Fruit fly (Drosophila melanogaster) whole organism, embryonic: ENCODE measurements around the gene CG32040.

Source experiments
- Bteb2 ChIP-seq: fragments of 200-800 bp; sonication (Bioruptor generic); optimal IDR thresholded peaks from 2 replicates; lab custom pipeline; 2016; ENCODE audit warnings: missing biosample characterization, missing genetic modification characterization
- CG10274 ChIP-seq: fragments of 200-800 bp; sonication (Bioruptor generic); optimal IDR thresholded peaks from 3 replicates; lab custom pipeline; 2017; ENCODE audit warnings: missing biosample characterization, mild to moderate bottlenecking, missing genetic modification characterization
- CG13424 ChIP-seq: fragments of 200-800 bp; sonication (Bioruptor generic); optimal IDR thresholded peaks from 2 replicates; lab custom pipeline; 2019; ENCODE audit warnings: missing biosample characterization, mild to moderate bottlenecking, missing genetic modification characterization, moderate library complexity
- CG13775 ChIP-seq: fragments of 200-800 bp; sonication (Bioruptor generic); optimal IDR thresholded peaks from 3 replicates; lab custom pipeline; 2017; ENCODE audit warnings: missing biosample characterization, mild to moderate bottlenecking, missing genetic modification characterization
- CG13894 ChIP-seq: fragments of 200-800 bp; sonication (Bioruptor generic); optimal IDR thresholded peaks from 3 replicates; lab custom pipeline; 2018; ENCODE audit warnings: missing biosample characterization, mild to moderate bottlenecking, missing genetic modification characterization, moderate library complexity
- CG14710 ChIP-seq: fragments of 200-800 bp; sonication (Bioruptor generic); optimal IDR thresholded peaks from 3 replicates; lab custom pipeline; 2019; ENCODE audit warnings: missing biosample characterization, mild to moderate bottlenecking, missing genetic modification characterization, moderate library complexity
- CG15514 ChIP-seq: fragments of 200-800 bp; sonication (Bioruptor generic); optimal IDR thresholded peaks from 3 replicates; lab custom pipeline; 2017; ENCODE audit warnings: missing biosample characterization, missing genetic modification characterization, mild to moderate bottlenecking, moderate library complexity, missing genetic modification reagents
- CG1647 ChIP-seq: fragments of 200-800 bp; sonication (Bioruptor generic); optimal IDR thresholded peaks from 3 replicates; lab custom pipeline; 2016; ENCODE audit warnings: missing biosample characterization, missing genetic modification characterization
- CG18619 ChIP-seq: fragments of 200-800 bp; sonication (Bioruptor generic); optimal IDR thresholded peaks from 3 replicates; lab custom pipeline; 2017; ENCODE audit warnings: missing biosample characterization, mild to moderate bottlenecking, missing genetic modification characterization
- CG2875 ChIP-seq: fragments of 200-800 bp; sonication (Bioruptor generic); optimal IDR thresholded peaks from 2 replicates; lab custom pipeline; 2017; ENCODE audit warnings: missing biosample characterization, mild to moderate bottlenecking, missing genetic modification characterization, missing genetic modification reagents
- CG30431 ChIP-seq: fragments of 200-800 bp; sonication (Bioruptor generic); optimal IDR thresholded peaks from 2 replicates; lab custom pipeline; 2017; ENCODE audit warnings: missing biosample characterization, missing genetic modification characterization
- CG31441 ChIP-seq: fragments of 200-800 bp; sonication (Bioruptor generic); IDR thresholded peaks from 2 replicates; pipeline ENCODE4 v1.3.6; 2022; ENCODE audit warnings: missing biosample characterization, missing genetic modification characterization
- CG34422 ChIP-seq: fragments of 200-800 bp; sonication (Bioruptor generic); IDR thresholded peaks from 3 replicates; pipeline ENCODE4 v1.3.6; 2022; ENCODE audit warnings: missing biosample characterization, missing genetic modification characterization
- CG3838 ChIP-seq: fragments of 200-800 bp; sonication (Bioruptor generic); optimal IDR thresholded peaks from 3 replicates; lab custom pipeline; 2016; ENCODE audit warnings: missing biosample characterization, missing genetic modification characterization
- CG42726 ChIP-seq: fragments of 200-800 bp; sonication (Bioruptor generic); IDR thresholded peaks from 2 replicates; pipeline ENCODE4 v1.3.6; 2022; ENCODE audit warnings: missing biosample characterization, missing genetic modification characterization; ENCODE audit not compliant: partially characterized antibody
- CG4617 ChIP-seq: fragments of 200-800 bp; sonication (Bioruptor generic); optimal IDR thresholded peaks from 3 replicates; lab custom pipeline; 2016; ENCODE audit warnings: missing biosample characterization, missing genetic modification characterization, borderline replicate concordance
- CG6689 ChIP-seq: fragments of 200-800 bp; sonication (Bioruptor generic); IDR thresholded peaks from 2 replicates; pipeline ENCODE4 v1.3.6; 2022; ENCODE audit warnings: missing biosample characterization, missing genetic modification characterization
- CG7745 ChIP-seq: fragments of 200-800 bp; sonication (Bioruptor generic); optimal IDR thresholded peaks from 2 replicates; lab custom pipeline; 2018; ENCODE audit warnings: missing biosample characterization, mild to moderate bottlenecking, missing genetic modification characterization, moderate library complexity
- CG8944 ChIP-seq: fragments of 200-800 bp; sonication (Bioruptor generic); optimal IDR thresholded peaks from 3 replicates; lab custom pipeline; 2016; ENCODE audit warnings: missing biosample characterization, missing genetic modification characterization
- CTCF ChIP-seq: fragments of 200-800 bp; sonication (Bioruptor generic); optimal IDR thresholded peaks from 2 replicates; lab custom pipeline; 2017; ENCODE audit warnings: missing biosample characterization, mild to moderate bottlenecking, missing genetic modification characterization, moderate library complexity
- CrebB ChIP-seq: fragments of 200-800 bp; sonication (Bioruptor generic); optimal IDR thresholded peaks from 3 replicates; lab custom pipeline; 2018; ENCODE audit warnings: missing biosample characterization, mild to moderate bottlenecking, missing genetic modification characterization
- Drgx ChIP-seq: fragments of 200-800 bp; sonication (Bioruptor generic); IDR thresholded peaks from 2 replicates; pipeline ENCODE4 v1.3.6; 2022; ENCODE audit warnings: missing biosample characterization, missing genetic modification characterization
- Ets97D ChIP-seq: fragments of 200-800 bp; sonication (Bioruptor generic); optimal IDR thresholded peaks from 3 replicates; lab custom pipeline; 2016; ENCODE audit warnings: missing biosample characterization, missing genetic modification characterization
- Fer1 ChIP-seq: fragments of 200-800 bp; sonication (Bioruptor generic); optimal IDR thresholded peaks from 2 replicates; lab custom pipeline; 2017; ENCODE audit warnings: missing biosample characterization, mild to moderate bottlenecking, missing genetic modification characterization
- Hmr ChIP-seq: fragments of 200-800 bp; sonication (Bioruptor generic); optimal IDR thresholded peaks from 3 replicates; lab custom pipeline; 2017; ENCODE audit warnings: mild to moderate bottlenecking, missing biosample characterization, missing genetic modification reagents, missing genetic modification characterization
- Hr51 ChIP-seq, 2 experiments: fragments of 200-800 bp; sonication (Bioruptor generic); optimal IDR thresholded peaks; 2 replicates in 1 of 2; 3 replicates in 1 of 2; lab custom pipeline; 2016 to 2018; ENCODE audit warnings: missing biosample characterization in 2 of 2, missing genetic modification characterization in 2 of 2, mild to moderate bottlenecking in 1 of 2, moderate library complexity in 1 of 2
- Mes4 ChIP-seq: fragments of 200-800 bp; sonication (Bioruptor generic); optimal IDR thresholded peaks from 2 replicates; lab custom pipeline; 2016; ENCODE audit warnings: missing biosample characterization, missing genetic modification characterization
- NfI ChIP-seq: fragments of 200-800 bp; sonication (Bioruptor generic); optimal IDR thresholded peaks from 3 replicates; lab custom pipeline; 2018; ENCODE audit warnings: missing biosample characterization, mild to moderate bottlenecking, missing genetic modification characterization, moderate library complexity
- Sox102F ChIP-seq: fragments of 200-800 bp; sonication (Bioruptor generic); optimal IDR thresholded peaks from 2 replicates; lab custom pipeline; 2018; ENCODE audit warnings: missing biosample characterization, mild to moderate bottlenecking, missing genetic modification characterization, moderate library complexity
- Ssrp ChIP-seq: fragments of 200-800 bp; sonication (Bioruptor generic); optimal IDR thresholded peaks from 2 replicates; lab custom pipeline; 2018; ENCODE audit warnings: missing biosample characterization, mild to moderate bottlenecking, missing genetic modification characterization, moderate library complexity
- Taf1 ChIP-seq: fragments of 200-800 bp; sonication (Bioruptor generic); IDR thresholded peaks from 2 replicates; pipeline ENCODE4 v1.3.6; 2022; ENCODE audit warnings: missing biosample characterization, missing genetic modification characterization
- al ChIP-seq: fragments of 200-800 bp; sonication (Bioruptor generic); IDR thresholded peaks from 2 replicates; pipeline ENCODE4 v1.3.6; 2022; ENCODE audit warnings: missing biosample characterization, missing genetic modification characterization
- amos ChIP-seq: fragments of 200-800 bp; sonication (Bioruptor generic); IDR thresholded peaks from 2 replicates; pipeline ENCODE4 v1.3.6; 2022; ENCODE audit warnings: missing biosample characterization, missing genetic modification characterization; ENCODE audit not compliant: partially characterized antibody
- bcd ChIP-seq: fragments of 200-800 bp; sonication (Bioruptor generic); optimal IDR thresholded peaks from 2 replicates; lab custom pipeline; 2017; ENCODE audit warnings: missing biosample characterization, mild to moderate bottlenecking, missing genetic modification characterization
- chn ChIP-seq: fragments of 200-800 bp; sonication (Bioruptor generic); optimal IDR thresholded peaks from 2 replicates; lab custom pipeline; 2016; ENCODE audit warnings: missing biosample characterization, missing genetic modification characterization
- dati ChIP-seq: fragments of 200-800 bp; sonication (Bioruptor generic); IDR thresholded peaks from 2 replicates; pipeline ENCODE4 v1.3.6; 2022; ENCODE audit warnings: missing biosample characterization, missing genetic modification characterization
- dimm ChIP-seq: fragments of 200-800 bp; sonication (Bioruptor generic); IDR thresholded peaks from 2 replicates; pipeline ENCODE4 v1.3.6; 2022; ENCODE audit warnings: missing biosample characterization, missing genetic modification characterization
- eyg ChIP-seq: fragments of 200-800 bp; sonication (Bioruptor generic); optimal IDR thresholded peaks from 3 replicates; lab custom pipeline; 2016; ENCODE audit warnings: missing biosample characterization, missing genetic modification characterization
- fd64A ChIP-seq: fragments of 200-800 bp; sonication (Bioruptor generic); optimal IDR thresholded peaks from 3 replicates; lab custom pipeline; 2018; ENCODE audit warnings: missing biosample characterization, mild to moderate bottlenecking, missing genetic modification characterization
- fd96Cb ChIP-seq: fragments of 200-800 bp; sonication (Bioruptor generic); optimal IDR thresholded peaks from 2 replicates; lab custom pipeline; 2018; ENCODE audit warnings: missing biosample characterization, mild to moderate bottlenecking, missing genetic modification characterization, moderate library complexity
- grn ChIP-seq: fragments of 200-800 bp; sonication (Bioruptor generic); optimal IDR thresholded peaks from 3 replicates; lab custom pipeline; 2017; ENCODE audit warnings: missing biosample characterization, missing genetic modification characterization
- jigr1 ChIP-seq: fragments of 200-800 bp; sonication (Bioruptor generic); IDR thresholded peaks from 3 replicates; pipeline ENCODE4 v1.3.6; 2022; ENCODE audit warnings: missing biosample characterization, missing genetic modification characterization
- kah ChIP-seq: fragments of 200-800 bp; sonication (Bioruptor generic); optimal IDR thresholded peaks from 2 replicates; lab custom pipeline; 2018; ENCODE audit warnings: missing biosample characterization, mild to moderate bottlenecking, missing genetic modification characterization
- lilli ChIP-seq: fragments of 200-800 bp; sonication (Bioruptor generic); optimal IDR thresholded peaks from 3 replicates; lab custom pipeline; 2016; ENCODE audit warnings: missing biosample characterization, missing genetic modification characterization
- lov ChIP-seq, 2 experiments: fragments of 200-800 bp in 1 of 2; fragments of >200 bp in 1 of 2; sonication (Bioruptor generic) in 1 of 2; IDR thresholded peaks in 1 of 2; optimal IDR thresholded peaks in 1 of 2; 2 replicates in 1 of 2; 3 replicates in 1 of 2; pipeline versions ENCODE4 v1.3.6 to Lab custom; 2017 to 2022; ENCODE audit warnings: missing biosample characterization in 1 of 2, missing genetic modification characterization in 1 of 2
- odd ChIP-seq: fragments of 200-800 bp; sonication (Bioruptor generic); optimal IDR thresholded peaks from 2 replicates; lab custom pipeline; 2017; ENCODE audit warnings: missing biosample characterization, mild to moderate bottlenecking, missing genetic modification characterization
- sens ChIP-seq: fragments of 200-800 bp; sonication (Bioruptor generic); peaks from one replicate; lab custom pipeline; 2016; ENCODE audit warnings: missing biosample characterization, missing genetic modification characterization
- so ChIP-seq: fragments of 200-800 bp; sonication (Bioruptor generic); IDR thresholded peaks from 3 replicates; pipeline ENCODE4 v1.3.6; 2022; ENCODE audit warnings: missing biosample characterization, missing genetic modification characterization
- sob ChIP-seq: fragments of 200-800 bp; sonication (Bioruptor generic); IDR thresholded peaks from 2 replicates; pipeline ENCODE4 v1.3.6; 2022; ENCODE audit warnings: missing biosample characterization, missing genetic modification characterization
- stwl ChIP-seq: fragments of 200-800 bp; sonication (Bioruptor generic); optimal IDR thresholded peaks from 3 replicates; lab custom pipeline; 2018; ENCODE audit warnings: missing biosample characterization, mild to moderate bottlenecking, missing genetic modification characterization, moderate library complexity
- toy ChIP-seq: fragments of 200-800 bp; sonication (Bioruptor generic); IDR thresholded peaks from 2 replicates; pipeline ENCODE4 v1.3.6; 2022; ENCODE audit warnings: missing biosample characterization, missing genetic modification characterization
- wdn ChIP-seq: fragments of 200-800 bp; sonication (Bioruptor generic); IDR thresholded peaks from 2 replicates; pipeline ENCODE4 v1.3.6; 2022; ENCODE audit warnings: missing biosample characterization, missing genetic modification characterization

CG32040 gene

DNA sequence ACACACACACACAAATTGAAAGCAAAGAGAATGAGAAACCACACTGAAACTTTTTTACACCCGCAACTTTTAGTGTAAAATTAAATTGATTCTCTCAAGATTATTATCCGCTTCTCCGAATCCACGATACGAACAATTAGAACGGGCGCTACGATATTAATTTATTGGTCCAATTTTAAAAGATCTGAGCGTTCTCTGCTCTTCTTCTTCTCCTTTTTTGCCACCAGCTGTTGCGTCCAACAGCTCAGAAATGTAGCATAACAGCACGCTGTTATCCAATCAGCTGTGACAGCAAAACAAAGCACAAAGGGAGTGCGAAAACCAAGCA, 4.8 kb downstream of the CG32040 start, which contains the start of the genes UGP and Svip (continued):
- TF ChIP-seq NfI, result peak; percentile 11
- TF ChIP-seq kah (GFP tag; lab: Kevin White, UChicago), result no peak
- TF ChIP-seq CG42726, result no peak
- TF ChIP-seq fd96Cb (tag; lab: Kevin White, UChicago), result no peak
- no peak for TF ChIP-seq Fer1 (GFP tag; lab: Kevin White, UChicago)
- TF ChIP-seq CG18619, result no peak
- TF ChIP-seq dimm (GFP tag; lab: Robert Waterston, UW), result no peak
- no peak for TF ChIP-seq eyg
- no peak for TF ChIP-seq grn (GFP tag; lab: Kevin White, UChicago)
- TF ChIP-seq Drgx (GFP tag; lab: Robert Waterston, UW), result peak; percentile 65; the same call in 1 of the 2 replicates
- no peak for TF ChIP-seq CTCF (GFP tag; lab: Kevin White, UChicago)
- no peak for TF ChIP-seq CG31441
- no peak for TF ChIP-seq Ssrp (tag; lab: Kevin White, UChicago)
- TF ChIP-seq CG2875, result no peak
- peak; percentile 54 for TF ChIP-seq sens
- TF ChIP-seq CG6689 (GFP tag; lab: Robert Waterston, UW), result no peak
- TF ChIP-seq dati, result no peak
- TF ChIP-seq amos (GFP tag; lab: Robert Waterston, UW), result no peak
- no peak for TF ChIP-seq odd
- TF ChIP-seq al (GFP tag; lab: Robert Waterston, UW), result no peak
- no peak for TF ChIP-seq CG13894 (tag; lab: Kevin White, UChicago)
- no peak for TF ChIP-seq sob
- no peak for TF ChIP-seq fd64A (GFP tag; lab: Kevin White, UChicago)
- no peak for TF ChIP-seq jigr1
- TF ChIP-seq CG4617 (GFP tag; lab: Kevin White, UChicago), result peak; percentile 52
- no peak for TF ChIP-seq wdn (GFP tag; lab: Robert Waterston, UW)
- TF ChIP-seq CrebB, result no peak
- TF ChIP-seq lilli (GFP tag; lab: Kevin White, UChicago), result peak; percentile 3
- TF ChIP-seq lov (optimal IDR thresholded peaks at IDR 0.05; lab: Kevin White, UChicago), result no peak
- no peak for TF ChIP-seq lov (GFP tag; IDR thresholded peaks at IDR 0.05; lab: Robert Waterston, UW)
- TF ChIP-seq CG3838 (GFP tag; lab: Kevin White, UChicago), result no peak
- TF ChIP-seq CG30431, result no peak
- peak; percentile 48; the same call in 1 of the 3 replicates for TF ChIP-seq CG34422 (GFP tag; lab: Robert Waterston, UW)
- TF ChIP-seq toy (GFP tag; lab: Robert Waterston, UW), result no peak
- TF ChIP-seq CG1647 (GFP tag; lab: Kevin White, UChicago), result no peak
- TF ChIP-seq CG15514 (GFP tag; lab: Kevin White, UChicago), result peak; percentile 39
- peak; percentile 16 for TF ChIP-seq stwl (tag; lab: Kevin White, UChicago)
- no peak for TF ChIP-seq chn (GFP tag; lab: Kevin White, UChicago)
- no peak for TF ChIP-seq CG8944 (GFP tag; lab: Kevin White, UChicago)
- TF ChIP-seq Hmr (GFP tag; lab: Kevin White, UChicago), result no peak
- TF ChIP-seq so (GFP tag; lab: Robert Waterston, UW), result no peak
- TF ChIP-seq Mes4 (GFP tag; lab: Kevin White, UChicago), result no peak
- TF ChIP-seq Bteb2 (GFP tag; lab: Kevin White, UChicago), result peak; percentile 10
- no peak for TF ChIP-seq CG13424
- no peak for TF ChIP-seq CG13775 (GFP tag; lab: Kevin White, UChicago)
- no peak for TF ChIP-seq Taf1
- TF ChIP-seq CG10274 (GFP tag; lab: Kevin White, UChicago), result no peak
- TF ChIP-seq CG14710 (tag; lab: Kevin White, UChicago), result no peak
- TF ChIP-seq Hr51 (GFP tag; optimal IDR thresholded peaks at IDR 0.05; lab: Kevin White, UChicago), result peak in 1 of 2 experiments; percentile 9
- peak; percentile 3 for TF ChIP-seq Ets97D (GFP tag; lab: Kevin White, UChicago)
- TF ChIP-seq CG7745 (tag; lab: Kevin White, UChicago), result no peak
- no peak for TF ChIP-seq Sox102F
- no peak for TF ChIP-seq bcd (GFP tag; lab: Kevin White, UChicago)
